Fruit fly (Drosophila melanogaster): Measurements from ENCODE around the gene CG10365.

Gene CG10365

dm6 chr3R:23679911-23680336 lies 43.2 kb upstream of the CG10365 start, which contains the start of gene eIF3d1:
Gene eIF3d1, plus strand, starts transcription at chr3R:23680039.
- peak; percentile 21 for TF ChIP-seq rgr (GFP tag; optimal IDR thresholded peaks at IDR 0.05)
- TF ChIP-seq HLH106 (tag; optimal IDR thresholded peaks at IDR 0.05) = peak; percentile 17
- TF ChIP-seq CG9705 (GFP tag; optimal IDR thresholded peaks at IDR 0.05) = no peak
- TF ChIP-seq jim (GFP tag; optimal IDR thresholded peaks at IDR 0.05) = no peak
- no peak for TF ChIP-seq lola (GFP tag; optimal IDR thresholded peaks at IDR 0.05)
- no peak for TF ChIP-seq Jra (GFP tag; optimal IDR thresholded peaks at IDR 0.05)
- TF ChIP-seq psq (GFP tag; optimal IDR thresholded peaks at IDR 0.05) = no peak
- no peak for TF ChIP-seq CrebA (GFP tag; optimal IDR thresholded peaks at IDR 0.05; ENCODE audit: borderline replicate concordance)
- TF ChIP-seq Dfd (GFP tag; optimal IDR thresholded peaks at IDR 0.05) = no peak
- TF ChIP-seq Vsx2 (GFP tag; optimal IDR thresholded peaks at IDR 0.05; ENCODE audit: partially characterized antibody) = no peak
- TF ChIP-seq CG32264 (GFP tag; optimal IDR thresholded peaks at IDR 0.05) = no peak
- TF ChIP-seq dl (GFP tag; optimal IDR thresholded peaks at IDR 0.05; ENCODE audit: insufficient read depth in 1 of 2, partially characterized antibody in 2 of 2) = peak in 1 of 2 experiments; percentile 1
- TF ChIP-seq Dif (GFP tag; optimal IDR thresholded peaks at IDR 0.05; ENCODE audit: partially characterized antibody) = peak; percentile 32
- TF ChIP-seq N (GFP tag; optimal IDR thresholded peaks at IDR 0.05) = no peak
- TF ChIP-seq Sp1 (GFP tag; optimal IDR thresholded peaks at IDR 0.05) = no peak
- TF ChIP-seq Myc (optimal IDR thresholded peaks at IDR 0.05) = peak; percentile 11
- peak; percentile 1 for TF ChIP-seq br (GFP tag; optimal IDR thresholded peaks at IDR 0.05)
- TF ChIP-seq OdsH (GFP tag; optimal IDR thresholded peaks at IDR 0.05) = no peak
- TF ChIP-seq usp (GFP tag; optimal IDR thresholded peaks at IDR 0.05) = no peak

dm6 chr3R:23682203-23682602 lies 40.9 kb upstream of the CG10365 start, which contains the start of gene CG16710:
Gene CG16710, plus strand, starts transcription at chr3R:23682503.
- TF ChIP-seq HLH106 (tag; optimal IDR thresholded peaks at IDR 0.05) (no peak), tai (GFP tag; optimal IDR thresholded peaks at IDR 0.05) (no peak), Jra (GFP tag; optimal IDR thresholded peaks at IDR 0.05) (no peak), rgr (GFP tag; optimal IDR thresholded peaks at IDR 0.05) (no peak), woc (GFP tag; optimal IDR thresholded peaks at IDR 0.05) (no peak), Sp1 (GFP tag; optimal IDR thresholded peaks at IDR 0.05) (no peak), Abd-B (GFP tag; optimal IDR thresholded peaks at IDR 0.05) (no peak)

DNA sequence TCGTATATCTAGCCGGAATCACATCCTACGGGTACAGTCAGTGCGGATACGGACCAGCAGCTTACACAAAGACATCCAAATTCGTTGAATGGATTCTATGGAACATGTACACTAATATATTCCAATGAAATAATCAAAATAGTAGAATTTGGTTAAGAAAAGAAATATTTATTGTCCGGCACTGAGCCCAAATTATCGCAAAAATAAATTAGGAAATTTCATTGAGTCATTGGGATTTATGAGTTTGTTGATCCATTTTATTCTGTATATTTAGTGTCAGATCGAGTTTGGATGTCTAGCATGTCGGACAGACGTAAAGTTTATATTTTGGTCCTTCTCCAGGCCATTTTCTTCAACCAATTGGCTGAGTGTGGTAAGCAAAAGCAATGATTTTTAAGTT lies 39.4 kb upstream of the CG10365 start, which contains the start of gene CG18754:
TSS of gene CG18754 (plus strand) at position 301 of the 400 bp plus-strand sequence.
- no peak for TF ChIP-seq Abd-B (GFP tag; optimal IDR thresholded peaks at IDR 0.05)
- no peak for TF ChIP-seq HLH106 (tag; optimal IDR thresholded peaks at IDR 0.05)
- TF ChIP-seq dmrt93B (GFP tag; optimal IDR thresholded peaks at IDR 0.05) = no peak
- TF ChIP-seq Rel (GFP tag; optimal IDR thresholded peaks at IDR 0.05) = no peak
- TF ChIP-seq Rel (tag; optimal IDR thresholded peaks at IDR 0.05) = no peak
- no peak for TF ChIP-seq Myc (optimal IDR thresholded peaks at IDR 0.05)
- no peak for TF ChIP-seq tai (GFP tag; optimal IDR thresholded peaks at IDR 0.05)
- TF ChIP-seq sage (GFP tag; optimal IDR thresholded peaks at IDR 0.05) = no peak
- TF ChIP-seq lola (GFP tag; optimal IDR thresholded peaks at IDR 0.05) = no peak
- no peak for TF ChIP-seq Dfd (GFP tag; optimal IDR thresholded peaks at IDR 0.05)
- TF ChIP-seq OdsH (GFP tag; optimal IDR thresholded peaks at IDR 0.05) = no peak
- TF ChIP-seq woc (GFP tag; optimal IDR thresholded peaks at IDR 0.05) = no peak
- no peak for TF ChIP-seq Dif (GFP tag; optimal IDR thresholded peaks at IDR 0.05; ENCODE audit: partially characterized antibody)
- no peak for TF ChIP-seq Hr83 (GFP tag; optimal IDR thresholded peaks at IDR 0.05; ENCODE audit: poor library complexity, severe bottlenecking)

DNA sequence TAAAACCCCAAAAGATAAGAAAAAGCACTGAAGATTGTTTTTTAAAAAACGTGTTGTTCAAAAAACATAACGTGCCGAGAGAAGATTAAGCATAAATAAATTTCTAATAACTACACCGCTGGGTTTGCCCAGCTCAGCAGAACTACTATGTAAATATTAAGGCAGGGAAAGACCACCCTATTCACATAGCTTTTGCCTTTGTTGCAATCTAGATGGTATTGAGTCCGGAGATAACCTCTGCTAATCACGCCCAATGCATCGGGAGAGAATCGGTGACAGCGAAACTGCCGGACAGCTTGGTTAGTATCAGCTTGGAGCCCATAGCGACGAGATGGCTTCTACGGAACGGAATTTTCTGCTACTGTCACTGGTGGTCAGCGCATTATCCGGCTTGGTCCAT lies 37.2 kb upstream of the CG10365 start, which contains the start of gene SPE:
TSS of gene SPE (plus strand) at position 301 of the 400 bp plus-strand sequence.
- no peak for TF ChIP-seq Dif (GFP tag; optimal IDR thresholded peaks at IDR 0.05; ENCODE audit: partially characterized antibody)
- TF ChIP-seq Hnf4 (GFP tag; optimal IDR thresholded peaks at IDR 0.05) = no peak
- TF ChIP-seq Rel (GFP tag; optimal IDR thresholded peaks at IDR 0.05) = no peak
- peak; percentile 68 for TF ChIP-seq Rel (tag; optimal IDR thresholded peaks at IDR 0.05)
- TF ChIP-seq fru (GFP tag; optimal IDR thresholded peaks at IDR 0.05) = no peak

dm6 chr3R:23686924-23687323 lies 36.2 kb upstream of the CG10365 start:
- no peak for TF ChIP-seq fru (GFP tag; optimal IDR thresholded peaks at IDR 0.05)
- no peak for TF ChIP-seq Rel (GFP tag; optimal IDR thresholded peaks at IDR 0.05)
- peak; percentile 86 for TF ChIP-seq Rel (tag; optimal IDR thresholded peaks at IDR 0.05)
- TF ChIP-seq dmrt93B (GFP tag; optimal IDR thresholded peaks at IDR 0.05) = no peak
- TF ChIP-seq Hr78 (GFP tag; optimal IDR thresholded peaks at IDR 0.05) = no peak

Measured in whole organism, wandering third instar larva.